Fruit fly (Drosophila melanogaster) whole organism, prepupa: ENCODE measurements around the gene eIF4E4.

Source experiments
- CG11294 ChIP-seq: fragments of 200-800 bp; sonication (Bioruptor generic); IDR thresholded peaks from 2 replicates; pipeline ENCODE4 v1.3.6; 2022; ENCODE audit warnings: missing biosample characterization, missing genetic modification characterization
- CG31627 ChIP-seq: fragments of 200-800 bp; sonication (Bioruptor generic); optimal IDR thresholded peaks from 3 replicates; lab custom pipeline; 2016; ENCODE audit warnings: missing biosample characterization, missing genetic modification characterization
- CG32006 ChIP-seq: fragments of 200-800 bp; sonication (Bioruptor generic); optimal IDR thresholded peaks from 3 replicates; lab custom pipeline; 2017; ENCODE audit warnings: missing biosample characterization, mild to moderate bottlenecking, missing genetic modification characterization
- CG3919 ChIP-seq: fragments of 200-800 bp; sonication (Bioruptor generic); optimal IDR thresholded peaks from 3 replicates; lab custom pipeline; 2016; ENCODE audit warnings: missing biosample characterization, missing genetic modification characterization
- CG6276 ChIP-seq: fragments of 200-800 bp; sonication (Bioruptor generic); optimal IDR thresholded peaks from 2 replicates; lab custom pipeline; 2017; ENCODE audit warnings: missing biosample characterization, mild to moderate bottlenecking, missing genetic modification characterization
- CG6854 ChIP-seq: fragments of 200-800 bp; sonication (Bioruptor generic); optimal IDR thresholded peaks from 2 replicates; lab custom pipeline; 2017; ENCODE audit warnings: missing biosample characterization, mild to moderate bottlenecking, missing genetic modification characterization
- Eip75B ChIP-seq: fragments of 200-800 bp; sonication (Bioruptor generic); optimal IDR thresholded peaks from 3 replicates; lab custom pipeline; 2016; ENCODE audit warnings: missing biosample characterization, missing genetic modification characterization
- Eip93F ChIP-seq: fragments of 200-800 bp; sonication (Bioruptor generic); optimal IDR thresholded peaks from 2 replicates; lab custom pipeline; 2016; ENCODE audit warnings: missing biosample characterization, mild to moderate bottlenecking, missing genetic modification characterization
- Gug ChIP-seq: fragments of 200-800 bp; sonication (Bioruptor generic); IDR thresholded peaks from 2 replicates; pipeline ENCODE4 v1.3.6; 2022; ENCODE audit warnings: missing biosample characterization, missing genetic modification characterization
- Sox15 ChIP-seq: fragments of 200-800 bp; sonication (Bioruptor generic); optimal IDR thresholded peaks from 3 replicates; lab custom pipeline; 2016; ENCODE audit warnings: missing biosample characterization, missing genetic modification characterization
- dsx ChIP-seq: fragments of 200-800 bp; optimal IDR thresholded peaks from 3 replicates; lab custom pipeline; 2019; ENCODE audit warnings: missing biosample characterization, mild to moderate bottlenecking, missing genetic modification characterization, moderate library complexity; ENCODE audit not compliant: poor library complexity, severe bottlenecking

dm6 chr3L:6700962-6701477 lies 35.6 kb upstream of the eIF4E4 start:
- no peak for TF ChIP-seq dsx (GFP tag; lab: Kevin White, UChicago)
- TF ChIP-seq CG31627 (GFP tag; lab: Kevin White, UChicago) = no peak
- no peak for TF ChIP-seq Gug (GFP tag; lab: Robert Waterston, UW)
- no peak for TF ChIP-seq Sox15 (GFP tag; lab: Kevin White, UChicago)
- no peak for TF ChIP-seq CG32006 (GFP tag; lab: Kevin White, UChicago)
- no peak for TF ChIP-seq CG11294 (GFP tag; lab: Robert Waterston, UW)
- no peak for TF ChIP-seq Eip93F (GFP tag; lab: Kevin White, UChicago)
- TF ChIP-seq CG6854 = no peak
- no peak for TF ChIP-seq CG3919 (GFP tag; lab: Kevin White, UChicago)
- no peak for TF ChIP-seq Eip75B (GFP tag; lab: Kevin White, UChicago)
- TF ChIP-seq CG6276 = no peak
